Fruit fly (Drosophila melanogaster): ENCODE measurements around the gene CG12091.

The CG12091 gene

DNA sequence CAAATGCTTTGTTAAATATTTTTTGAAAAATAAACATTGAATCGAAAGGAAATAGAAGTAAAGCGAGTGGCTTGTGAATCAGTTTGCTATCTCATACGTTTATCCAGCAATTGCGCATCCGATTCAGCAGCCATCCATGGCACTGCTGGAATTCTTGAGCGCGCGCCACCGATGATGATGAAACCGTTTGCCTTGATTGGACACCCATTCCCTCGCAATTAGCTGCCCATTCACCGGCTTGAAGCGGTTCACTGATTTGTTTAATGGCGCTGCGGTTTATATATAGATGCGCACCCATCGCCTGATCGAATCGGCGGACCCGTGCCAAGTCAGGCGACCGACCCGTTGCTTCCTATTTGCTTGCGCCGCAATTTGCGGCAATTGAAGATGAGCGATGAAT, 16.6 kb upstream of the CG12091 start, which contains the start of gene Pcyt2:
Pcyt2 (plus strand) TSS at position 301 of the 400 bp plus-strand sequence.
- TF ChIP-seq Lim3 (GFP tag; IDR thresholded peaks at IDR 0.05): no peak
- no peak for TF ChIP-seq CG10959 (GFP tag; IDR thresholded peaks at IDR 0.05)
- TF ChIP-seq MBD-R2 (GFP tag; IDR thresholded peaks at IDR 0.05): no peak
- TF ChIP-seq fd64A (GFP tag; optimal IDR thresholded peaks at IDR 0.05): no peak
- no peak for TF ChIP-seq row (GFP tag; IDR thresholded peaks at IDR 0.05)
- peak; percentile 37 for TF ChIP-seq cwo (GFP tag; optimal IDR thresholded peaks at IDR 0.05)

DNA sequence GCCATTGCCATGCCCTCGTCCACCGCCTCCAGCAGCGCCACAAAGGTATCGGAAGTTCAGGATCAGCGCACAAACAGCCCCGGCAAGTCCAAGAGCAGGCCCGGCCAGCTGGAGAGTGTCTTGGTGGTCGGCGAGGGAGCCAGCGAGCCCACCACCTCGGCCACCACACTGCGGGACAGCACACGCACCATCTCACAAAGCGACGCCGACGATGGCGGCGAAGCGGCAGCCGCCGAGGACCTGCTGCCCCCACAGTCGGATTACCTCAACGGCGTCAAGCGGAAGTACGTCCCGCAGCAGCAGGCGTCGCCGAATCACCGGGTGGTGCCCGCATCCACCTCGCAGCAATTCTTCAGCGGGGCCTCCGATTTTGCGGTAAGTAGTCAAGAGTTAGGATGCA, 14.3 kb upstream of the CG12091 start:
- TF ChIP-seq Ets65A (GFP tag) (peak; percentile 85), pros (GFP tag; optimal IDR thresholded peaks at IDR 0.05) (no peak), ATbp (GFP tag; optimal IDR thresholded peaks at IDR 0.05) (no peak), pfk (GFP tag; optimal IDR thresholded peaks at IDR 0.05) (no peak), Ada2b (GFP tag; IDR thresholded peaks at IDR 0.05) (no peak), esg (GFP tag; conservative IDR thresholded peaks at IDR 0.05) (no peak), sqz (GFP tag; optimal IDR thresholded peaks at IDR 0.05) (no peak), CG9932 (GFP tag; IDR thresholded peaks at IDR 0.05) (no peak), CG18599 (GFP tag; optimal IDR thresholded peaks at IDR 0.05) (no peak), CG1603 (tag; optimal IDR thresholded peaks at IDR 0.05) (no peak), lola (GFP tag; optimal IDR thresholded peaks at IDR 0.05) (no peak), cwo (GFP tag; optimal IDR thresholded peaks at IDR 0.05) (no peak), Kr (GFP tag; optimal IDR thresholded peaks at IDR 0.05) (no peak), Stat92E (GFP tag; optimal IDR thresholded peaks at IDR 0.05) (no peak), sim (GFP tag; IDR thresholded peaks at IDR 0.05) (no peak), CG12744 (GFP tag; optimal IDR thresholded peaks at IDR 0.05) (no peak), Sry-δ (GFP tag; optimal IDR thresholded peaks at IDR 0.05) (no peak), danr (GFP tag; IDR thresholded peaks at IDR 0.05) (no peak), HHEX (GFP tag; optimal IDR thresholded peaks at IDR 0.05) (no peak), nerfin-2 (GFP tag; IDR thresholded peaks at IDR 0.05; ENCODE audit: partially characterized antibody) (no peak), dysf (GFP tag; IDR thresholded peaks at IDR 0.05) (no peak), Pdp1 (GFP tag; optimal IDR thresholded peaks at IDR 0.05) (no peak), slbo (GFP tag; IDR thresholded peaks at IDR 0.05) (0 out of 2 replicates have a peak, but pooled peaks have one; percentile 9), CG31441 (GFP tag; IDR thresholded peaks at IDR 0.05) (no peak), nmo (GFP tag; optimal IDR thresholded peaks at IDR 0.05) (no peak), Doc2 (GFP tag; IDR thresholded peaks at IDR 0.05) (no peak), Med (GFP tag) (peak; percentile 33), CG18011 (GFP tag; optimal IDR thresholded peaks at IDR 0.05) (no peak), CG7786 (GFP tag; optimal IDR thresholded peaks at IDR 0.05) (no peak), Mad (GFP tag; optimal IDR thresholded peaks at IDR 0.05) (no peak), Dref (GFP tag; IDR thresholded peaks at IDR 0.05) (no peak), CG6175 (GFP tag; IDR thresholded peaks at IDR 0.05) (no peak), Dbx (GFP tag; IDR thresholded peaks at IDR 0.05) (0 out of 3 replicates have a peak, but pooled peaks have one; percentile 20), H2.0 (GFP tag; IDR thresholded peaks at IDR 0.05) (no peak), CG16815 (GFP tag; optimal IDR thresholded peaks at IDR 0.05) (no peak), CG4854 (GFP tag; optimal IDR thresholded peaks at IDR 0.05) (no peak), CTCF (GFP tag; optimal IDR thresholded peaks at IDR 0.05) (no peak), CG7987 (GFP tag; optimal IDR thresholded peaks at IDR 0.05) (no peak), CG11696 (GFP tag; IDR thresholded peaks at IDR 0.05) (no peak), CG1832 (GFP tag; optimal IDR thresholded peaks at IDR 0.05) (no peak), CG16813 (GFP tag; IDR thresholded peaks at IDR 0.05; ENCODE audit: partially characterized antibody) (0 out of 3 replicates have a peak, but pooled peaks have one; percentile 7), Nf-YC (tag; optimal IDR thresholded peaks at IDR 0.05) (no peak), CG3847 (GFP tag; IDR thresholded peaks at IDR 0.05) (0 out of 2 replicates have a peak, but pooled peaks have one; percentile 25), CG11723 (GFP tag; optimal IDR thresholded peaks at IDR 0.05) (no peak), CG14965 (GFP tag; optimal IDR thresholded peaks at IDR 0.05; ENCODE audit: borderline replicate concordance) (no peak)
